Worm (Caenorhabditis elegans): ENCODE measurements around the gene T21D12.11.

- TF ChIP-seq lin-39 (tag; optimal IDR thresholded peaks at IDR 0.05) (peak; percentile 33), ces-1 (GFP tag; optimal IDR thresholded peaks at IDR 0.05) (peak; percentile 18), egl-27 (tag; optimal IDR thresholded peaks at IDR 0.05) (no peak), jun-1 (tag; optimal IDR thresholded peaks at IDR 0.05) (peak; percentile 3), nhr-11 (tag; optimal IDR thresholded peaks at IDR 0.05) (no peak)
Measured at ce11 chrIV:261607-262006, 7.6 kb upstream of the T21D12.11 start, which contains the start of gene pqbp-1.1.
